Fruit fly (Drosophila melanogaster): ENCODE data around the gene QC.

dm6 chr3L:5926015-5926988 is 24.0 kb upstream of the QC start:
- peak; percentile 23 for TF ChIP-seq Pif1A (GFP tag; optimal IDR thresholded peaks at IDR 0.05)
- TF ChIP-seq CG34367 (tag; optimal IDR thresholded peaks at IDR 0.05) = no peak

Measured in whole organism, pupa.